Worm (Caenorhabditis elegans) whole organism, L4/young adult: ENCODE measurements around the gene lab-2.

ENCODE experiments used
- W03F9.2 ChIP-seq: fragments of 150-350 bp; optimal IDR thresholded peaks from 2 replicates; lab custom pipeline; 2014; ENCODE audit warnings: missing biosample characterization, missing genetic modification characterization
- dao-5 ChIP-seq: sonication (generic microtip); optimal IDR thresholded peaks from 2 replicates; lab custom pipeline; 2016; ENCODE audit warnings: missing genotype, missing genetic modification characterization, moderate library complexity, missing compliant biosample characterization
- him-1 ChIP-seq: sonication (generic microtip); optimal IDR thresholded peaks from 2 replicates; lab custom pipeline; 2016; ENCODE audit warnings: missing genotype, missing genetic modification reagents, missing genetic modification characterization, missing compliant biosample characterization

- TF ChIP-seq W03F9.2 (no peak), dao-5 (no peak), him-1 (tag; lab: Kevin White, UChicago) (no peak)
Observed at ce11 chrIII:7375434-7375833, 46.0 kb upstream of the lab-2 start.
